Fruit fly (Drosophila melanogaster) S2 (cell line): ENCODE data around the gene CG42445.

Experiments
- CG8478 ChIP-seq: fragments of >200 bp; optimal IDR thresholded peaks from 2 replicates; lab custom pipeline; 2018
- CTCF ChIP-seq, 2 experiments: fragments of >200 bp; optimal IDR thresholded peaks; 2 replicates each; lab custom pipeline; 2018

DNA sequence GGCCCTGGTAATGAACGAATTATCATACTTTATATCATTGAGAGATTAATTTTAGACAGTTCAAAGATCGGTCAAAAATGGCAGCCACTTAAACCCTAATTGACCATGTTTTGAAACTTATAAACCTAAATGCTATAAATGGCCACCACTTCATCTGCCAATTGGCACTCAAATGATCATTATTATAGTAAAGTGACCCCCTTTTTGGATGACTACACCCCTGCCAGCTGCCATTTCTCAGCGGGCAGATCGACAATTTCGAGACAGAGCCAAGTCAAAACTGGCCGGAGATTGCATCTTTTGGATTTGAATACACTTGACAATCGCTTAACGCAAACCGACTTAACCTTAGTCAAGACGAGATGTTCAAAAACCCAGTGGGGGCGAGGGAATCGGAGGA, 2.5 kb downstream of the CG42445 start:
- no peak for TF ChIP-seq CTCF (optimal IDR thresholded peaks at IDR 0.05; lab: Kevin White, UChicago)
- TF ChIP-seq CG8478 (lab: Kevin White, UChicago) = no peak
